Fruit fly (Drosophila melanogaster) whole organism, embryonic: ENCODE measurements around the gene CG32333.

ENCODE experiments used
- Atf3 ChIP-seq: fragments of 200-800 bp; sonication (Bioruptor generic); optimal IDR thresholded peaks from 3 replicates; lab custom pipeline; 2016; ENCODE audit warnings: missing biosample characterization, missing genetic modification characterization
- B-H1 ChIP-seq: fragments of 200-800 bp; sonication (Bioruptor generic); IDR thresholded peaks from 3 replicates; pipeline ENCODE4 v1.3.6; 2022; ENCODE audit warnings: missing biosample characterization, missing genetic modification characterization
- Bgb ChIP-seq: fragments of 200-800 bp; sonication (Bioruptor generic); IDR thresholded peaks from 2 replicates; pipeline ENCODE4 v1.3.6; 2022; ENCODE audit warnings: missing biosample characterization, missing genetic modification characterization; ENCODE audit not compliant: partially characterized antibody
- Bteb2 ChIP-seq: fragments of 200-800 bp; sonication (Bioruptor generic); optimal IDR thresholded peaks from 2 replicates; lab custom pipeline; 2016; ENCODE audit warnings: missing biosample characterization, missing genetic modification characterization
- CG10366 ChIP-seq: fragments of 200-800 bp; sonication (Bioruptor generic); IDR thresholded peaks from 2 replicates; pipeline ENCODE4 v1.3.6; 2022; ENCODE audit warnings: missing biosample characterization, missing genetic modification characterization
- CG11398 ChIP-seq: fragments of 200-800 bp; sonication (Bioruptor generic); optimal IDR thresholded peaks from 2 replicates; lab custom pipeline; 2016; ENCODE audit warnings: missing biosample characterization, missing genetic modification characterization
- CG1603 ChIP-seq: fragments of 200-800 bp; sonication (Bioruptor generic); optimal IDR thresholded peaks from 2 replicates; lab custom pipeline; 2019; ENCODE audit warnings: missing biosample characterization, mild to moderate bottlenecking, missing genetic modification characterization, moderate library complexity
- CG17359 ChIP-seq: fragments of 200-800 bp; sonication (Bioruptor generic); optimal IDR thresholded peaks from 3 replicates; lab custom pipeline; 2018; ENCODE audit warnings: missing biosample characterization, mild to moderate bottlenecking, missing genetic modification characterization, moderate library complexity
- CG18619 ChIP-seq: fragments of 200-800 bp; sonication (Bioruptor generic); optimal IDR thresholded peaks from 3 replicates; lab custom pipeline; 2017; ENCODE audit warnings: missing biosample characterization, mild to moderate bottlenecking, missing genetic modification characterization
- CG30020 ChIP-seq: fragments of 200-800 bp; optimal IDR thresholded peaks from 2 replicates; lab custom pipeline; 2019; ENCODE audit warnings: missing biosample characterization, mild to moderate bottlenecking, missing genetic modification characterization, moderate library complexity
- CG30403 ChIP-seq: fragments of 200-800 bp; sonication (Bioruptor generic); optimal IDR thresholded peaks from 3 replicates; lab custom pipeline; 2016; ENCODE audit warnings: missing biosample characterization, missing genetic modification characterization
- CG43689 ChIP-seq: fragments of 200-800 bp; sonication (Bioruptor generic); IDR thresholded peaks from 2 replicates; pipeline ENCODE4 v1.3.6; 2022; ENCODE audit warnings: missing biosample characterization, missing genetic modification characterization
- CG5245 ChIP-seq: fragments of 200-800 bp; sonication (Bioruptor generic); optimal IDR thresholded peaks from 3 replicates; lab custom pipeline; 2016; ENCODE audit warnings: missing biosample characterization, missing genetic modification characterization
- CG7357 ChIP-seq: fragments of 200-800 bp; sonication (Bioruptor generic); IDR thresholded peaks from 3 replicates; pipeline ENCODE4 v1.3.6; 2022; ENCODE audit warnings: missing biosample characterization, missing genetic modification characterization
- CG7786 ChIP-seq: fragments of 200-800 bp; sonication (Bioruptor generic); optimal IDR thresholded peaks from 2 replicates; lab custom pipeline; 2016; ENCODE audit warnings: missing biosample characterization, missing genetic modification characterization
- CG7987 ChIP-seq: fragments of 200-800 bp; sonication (Bioruptor generic); optimal IDR thresholded peaks from 2 replicates; lab custom pipeline; 2018; ENCODE audit warnings: missing biosample characterization, mild to moderate bottlenecking, missing genetic modification characterization, moderate library complexity
- CG8359 ChIP-seq: fragments of 200-800 bp; sonication (Bioruptor generic); optimal IDR thresholded peaks from 2 replicates; lab custom pipeline; 2017; ENCODE audit warnings: missing biosample characterization, mild to moderate bottlenecking, missing genetic modification characterization, borderline replicate concordance
- CHES-1-like ChIP-seq: fragments of 200-800 bp; sonication (Bioruptor generic); optimal IDR thresholded peaks from 2 replicates; lab custom pipeline; 2016; ENCODE audit warnings: missing biosample characterization, missing genetic modification characterization
- Dad ChIP-seq: fragments of 200-800 bp; sonication (Bioruptor generic); optimal IDR thresholded peaks from 3 replicates; lab custom pipeline; 2016; ENCODE audit warnings: missing biosample characterization, missing genetic modification characterization
- Ets65A ChIP-seq: fragments of 200-800 bp; sonication (Bioruptor generic); peaks from one replicate; lab custom pipeline; 2016; ENCODE audit warnings: missing biosample characterization, missing genetic modification characterization
- HLH54F ChIP-seq: fragments of 200-800 bp; sonication (Bioruptor generic); optimal IDR thresholded peaks from 3 replicates; lab custom pipeline; 2016; ENCODE audit warnings: missing biosample characterization, missing genetic modification characterization
- Hmx ChIP-seq: fragments of 200-800 bp; sonication (Bioruptor generic); optimal IDR thresholded peaks from 2 replicates; lab custom pipeline; 2016; ENCODE audit warnings: missing biosample characterization, missing genetic modification characterization
- Hr51 ChIP-seq, 2 experiments: fragments of 200-800 bp; sonication (Bioruptor generic); optimal IDR thresholded peaks; 2 replicates in 1 of 2; 3 replicates in 1 of 2; lab custom pipeline; 2016 to 2018; ENCODE audit warnings: missing biosample characterization in 2 of 2, missing genetic modification characterization in 2 of 2, mild to moderate bottlenecking in 1 of 2, moderate library complexity in 1 of 2
- MESR4 ChIP-seq: fragments of 200-800 bp; sonication (Bioruptor generic); optimal IDR thresholded peaks from 2 replicates; lab custom pipeline; 2018; ENCODE audit warnings: missing biosample characterization, mild to moderate bottlenecking, missing genetic modification characterization, moderate library complexity
- NFAT ChIP-seq: fragments of 200-800 bp; sonication (Bioruptor generic); IDR thresholded peaks from 2 replicates; pipeline ENCODE4 v1.3.6; 2022; ENCODE audit warnings: missing biosample characterization, missing genetic modification characterization
- NfI ChIP-seq: fragments of 200-800 bp; sonication (Bioruptor generic); optimal IDR thresholded peaks from 3 replicates; lab custom pipeline; 2018; ENCODE audit warnings: missing biosample characterization, mild to moderate bottlenecking, missing genetic modification characterization, moderate library complexity
- Oli ChIP-seq: fragments of 200-800 bp; sonication (Bioruptor generic); optimal IDR thresholded peaks from 2 replicates; lab custom pipeline; 2018; ENCODE audit warnings: missing biosample characterization, mild to moderate bottlenecking, missing genetic modification characterization, moderate library complexity
- Optix ChIP-seq: fragments of 200-800 bp; sonication (Bioruptor generic); IDR thresholded peaks from 3 replicates; pipeline ENCODE4 v1.3.6; 2022; ENCODE audit warnings: missing biosample characterization, missing genetic modification characterization
- Scr ChIP-seq: fragments of 200-800 bp; sonication (Bioruptor generic); IDR thresholded peaks from 2 replicates; pipeline ENCODE4 v1.3.6; 2022; ENCODE audit warnings: missing biosample characterization, missing genetic modification characterization; ENCODE audit not compliant: partially characterized antibody
- Sin3A ChIP-seq: fragments of >200 bp; optimal IDR thresholded peaks from 2 replicates; lab custom pipeline; 2018
- Sry-δ ChIP-seq: fragments of 200-800 bp; sonication (Bioruptor generic); optimal IDR thresholded peaks from 2 replicates; lab custom pipeline; 2016; ENCODE audit warnings: missing biosample characterization, missing genetic modification characterization
- ab ChIP-seq: fragments of 200-800 bp; sonication (Bioruptor generic); optimal IDR thresholded peaks from 2 replicates; lab custom pipeline; 2016; ENCODE audit warnings: missing biosample characterization, missing genetic modification characterization
- az2 ChIP-seq: fragments of 200-800 bp; sonication (Bioruptor generic); optimal IDR thresholded peaks from 3 replicates; lab custom pipeline; 2016; ENCODE audit warnings: missing biosample characterization, missing genetic modification characterization
- bab2 ChIP-seq: fragments of 200-800 bp; sonication (Bioruptor generic); optimal IDR thresholded peaks from 2 replicates; lab custom pipeline; 2016; ENCODE audit warnings: missing biosample characterization, missing genetic modification characterization
- bowl ChIP-seq: fragments of 200-800 bp; sonication (Bioruptor generic); IDR thresholded peaks from 2 replicates; pipeline ENCODE4 v1.3.6; 2022; ENCODE audit warnings: missing biosample characterization, missing genetic modification characterization
- chif ChIP-seq, 2 experiments: fragments of 200-800 bp; sonication (Bioruptor generic); optimal IDR thresholded peaks; 3 replicates each; lab custom pipeline; 2016; ENCODE audit warnings: missing biosample characterization in 2 of 2, missing genetic modification characterization in 2 of 2
- ci ChIP-seq: fragments of 200-800 bp; sonication (Bioruptor generic); IDR thresholded peaks from 3 replicates; pipeline ENCODE4 v1.3.6; 2022; ENCODE audit warnings: missing biosample characterization, missing genetic modification characterization
- eyg ChIP-seq: fragments of 200-800 bp; sonication (Bioruptor generic); optimal IDR thresholded peaks from 3 replicates; lab custom pipeline; 2016; ENCODE audit warnings: missing biosample characterization, missing genetic modification characterization
- ham ChIP-seq: fragments of 200-800 bp; sonication (Bioruptor generic); IDR thresholded peaks from 2 replicates; pipeline ENCODE4 v1.3.6; 2022; ENCODE audit warnings: missing biosample characterization, missing genetic modification characterization
- insv ChIP-seq, 2 experiments: fragments of 200-800 bp; sonication (Bioruptor generic); optimal IDR thresholded peaks; 3 replicates each; lab custom pipeline; 2016 to 2018; ENCODE audit warnings: missing biosample characterization in 2 of 2, missing genetic modification characterization in 2 of 2
- kay ChIP-seq: fragments of 200-800 bp; sonication (Bioruptor generic); optimal IDR thresholded peaks from 2 replicates; lab custom pipeline; 2016; ENCODE audit warnings: missing biosample characterization, missing genetic modification characterization
- pan ChIP-seq, 4 experiments: fragments of >200 bp in 3 of 4; fragments of 200-800 bp in 1 of 4; sonication (Bioruptor generic) in 1 of 4; optimal IDR thresholded peaks in 3 of 4; IDR thresholded peaks in 1 of 4; 2 replicates each; pipeline versions ENCODE4 v1.3.6 to Lab custom; 2017 to 2022; ENCODE audit warnings: missing biosample characterization in 2 of 4, missing genetic modification characterization in 2 of 4, mixed read lengths in 1 of 4
- pum ChIP-seq: fragments of 200-800 bp; sonication (Bioruptor generic); optimal IDR thresholded peaks from 2 replicates; lab custom pipeline; 2016; ENCODE audit warnings: missing biosample characterization, missing genetic modification characterization
- repo ChIP-seq: fragments of 200-800 bp; sonication (Bioruptor generic); optimal IDR thresholded peaks from 2 replicates; lab custom pipeline; 2016; ENCODE audit warnings: missing biosample characterization, missing genetic modification characterization
- ro ChIP-seq: fragments of 200-800 bp; sonication (Bioruptor generic); IDR thresholded peaks from 2 replicates; pipeline ENCODE4 v1.3.6; 2022; ENCODE audit warnings: missing biosample characterization, missing genetic modification characterization
- sob ChIP-seq: fragments of 200-800 bp; sonication (Bioruptor generic); IDR thresholded peaks from 2 replicates; pipeline ENCODE4 v1.3.6; 2022; ENCODE audit warnings: missing biosample characterization, missing genetic modification characterization
- stwl ChIP-seq: fragments of 200-800 bp; sonication (Bioruptor generic); optimal IDR thresholded peaks from 3 replicates; lab custom pipeline; 2018; ENCODE audit warnings: missing biosample characterization, mild to moderate bottlenecking, missing genetic modification characterization, moderate library complexity
- trh ChIP-seq: fragments of 200-800 bp; sonication (Bioruptor generic); optimal IDR thresholded peaks from 2 replicates; lab custom pipeline; 2016; ENCODE audit warnings: missing biosample characterization, missing genetic modification characterization
- tx ChIP-seq: fragments of 200-800 bp; sonication (Bioruptor generic); optimal IDR thresholded peaks from 2 replicates; lab custom pipeline; 2016; ENCODE audit warnings: missing biosample characterization, missing genetic modification characterization
- vfl ChIP-seq: fragments of 200-800 bp; sonication (Bioruptor generic); optimal IDR thresholded peaks from 2 replicates; lab custom pipeline; 2016; ENCODE audit warnings: missing biosample characterization, missing genetic modification characterization
- zfh2 ChIP-seq: fragments of 200-800 bp; sonication (Bioruptor generic); optimal IDR thresholded peaks from 2 replicates; lab custom pipeline; 2016; ENCODE audit warnings: missing biosample characterization, missing genetic modification characterization

Gene CG32333

dm6 chr3L:1342133-1342580 is 66.4 kb downstream of the CG32333 start, which contains the start of gene indra (continued):
- TF ChIP-seq Atf3 (GFP tag; lab: Kevin White, UChicago): peak; percentile 28
- TF ChIP-seq repo (GFP tag; lab: Kevin White, UChicago): peak; percentile 12
- no peak for TF ChIP-seq CG8359
- no peak for TF ChIP-seq CG43689 (GFP tag; lab: Robert Waterston, UW)
- no peak for TF ChIP-seq NFAT (GFP tag; lab: Robert Waterston, UW)
- no peak for TF ChIP-seq ham (GFP tag; lab: Robert Waterston, UW)
- peak; percentile 67 for TF ChIP-seq NfI (GFP tag; lab: Kevin White, UChicago)
- TF ChIP-seq CG5245: peak; percentile 37
- peak; percentile 61 for TF ChIP-seq Bteb2 (GFP tag; lab: Kevin White, UChicago)
- peak; percentile 70 for TF ChIP-seq HLH54F (GFP tag; lab: Kevin White, UChicago)
- TF ChIP-seq CG30403 (GFP tag; lab: Kevin White, UChicago): peak; percentile 71
- TF ChIP-seq Sry-δ (GFP tag; lab: Kevin White, UChicago): peak; percentile 68
- peak in 1 of 2 experiments; percentile 54 for TF ChIP-seq insv (GFP tag; optimal IDR thresholded peaks at IDR 0.05; lab: Kevin White, UChicago)
- TF ChIP-seq CG11398 (GFP tag; lab: Kevin White, UChicago): peak; percentile 12
- TF ChIP-seq Optix (GFP tag; lab: Robert Waterston, UW): no peak
- TF ChIP-seq bab2 (GFP tag; lab: Kevin White, UChicago): peak; percentile 75
- TF ChIP-seq CG10366: no peak
- TF ChIP-seq Oli: no peak
- peak; percentile 45 for TF ChIP-seq tx (GFP tag; lab: Kevin White, UChicago)
- no peak for TF ChIP-seq B-H1 (GFP tag; lab: Robert Waterston, UW)
- TF ChIP-seq CG18619 (GFP tag; lab: Kevin White, UChicago): peak; percentile 28
- TF ChIP-seq MESR4 (GFP tag; lab: Kevin White, UChicago): peak; percentile 31
- TF ChIP-seq az2 (GFP tag; lab: Kevin White, UChicago): peak; percentile 38
- peak in 1 of 2 experiments; percentile 49 for TF ChIP-seq Hr51 (GFP tag; optimal IDR thresholded peaks at IDR 0.05; lab: Kevin White, UChicago)
- peak; percentile 85 for TF ChIP-seq Ets65A (GFP tag; lab: Kevin White, UChicago)
- peak; percentile 68 for TF ChIP-seq Scr (GFP tag; lab: Robert Waterston, UW)
- no peak for TF ChIP-seq trh
- peak; percentile 60 for TF ChIP-seq stwl (tag; lab: Kevin White, UChicago)
- TF ChIP-seq ab (GFP tag; lab: Kevin White, UChicago): peak; percentile 21
- TF ChIP-seq Dad (GFP tag; lab: Kevin White, UChicago): peak; percentile 46
- TF ChIP-seq pum: peak; percentile 9
- TF ChIP-seq Hmx: no peak
- TF ChIP-seq CG1603: peak; percentile 27
- TF ChIP-seq Bgb: peak; percentile 64
- TF ChIP-seq CG7357 (GFP tag; lab: Robert Waterston, UW): no peak
- peak; percentile 74 for TF ChIP-seq zfh2 (GFP tag; lab: Kevin White, UChicago)
- TF ChIP-seq chif (GFP tag; optimal IDR thresholded peaks at IDR 0.05; lab: Kevin White, UChicago): peak; percentile 8 to 69
- peak; percentile 14 for TF ChIP-seq eyg
- TF ChIP-seq CG7987 (GFP tag; lab: Kevin White, UChicago): no peak
- peak; percentile 32 for TF ChIP-seq CG17359
- 0 out of 3 replicates have a peak, but pooled peaks have one; percentile 58 for TF ChIP-seq ci (GFP tag; lab: Robert Waterston, UW)
- TF ChIP-seq bowl (GFP tag; lab: Robert Waterston, UW): no peak
- peak; percentile 13 for TF ChIP-seq vfl (GFP tag; lab: Kevin White, UChicago)
- peak; percentile 37 for TF ChIP-seq kay (GFP tag; lab: Kevin White, UChicago)
- peak; percentile 74 for TF ChIP-seq CHES-1-like (GFP tag; lab: Kevin White, UChicago)
- no peak for TF ChIP-seq pan (optimal IDR thresholded peaks at IDR 0.05; lab: Kevin White, UChicago)
- no peak for TF ChIP-seq pan (GFP tag; optimal IDR thresholded peaks at IDR 0.05 in 1 of 2, IDR thresholded peaks at IDR 0.05 in 1 of 2)
- TF ChIP-seq CG30020 (tag; lab: Kevin White, UChicago): peak; percentile 59
- TF ChIP-seq Sin3A (lab: Kevin White, UChicago): peak; percentile 81
- TF ChIP-seq ro (GFP tag; lab: Robert Waterston, UW): no peak
- peak; percentile 74 for TF ChIP-seq CG7786 (GFP tag; lab: Kevin White, UChicago)
- 0 out of 2 replicates have a peak, but pooled peaks have one; percentile 33 for TF ChIP-seq sob
